Fruit fly (Drosophila melanogaster) Kc167 (cell line): ENCODE results near the gene IntS2.

ENCODE experiments used
- Myc ChIP-seq: fragments of >200 bp; optimal IDR thresholded peaks from 2 replicates; lab custom pipeline; 2017; ENCODE audit warnings: missing external identifiers
- Sin3A ChIP-seq: fragments of >200 bp; optimal IDR thresholded peaks from 2 replicates; lab custom pipeline; 2018; ENCODE audit warnings: missing external identifiers
- h ChIP-seq: fragments of >200 bp; optimal IDR thresholded peaks from 3 replicates; lab custom pipeline; 2018; ENCODE audit warnings: missing external identifiers
- insv ChIP-seq: fragments of >200 bp; optimal IDR thresholded peaks from 3 replicates; lab custom pipeline; 2018; ENCODE audit warnings: missing external identifiers
- psq ChIP-seq: fragments of >200 bp; optimal IDR thresholded peaks from 2 replicates; lab custom pipeline; 2017; ENCODE audit warnings: missing external identifiers
- ttk ChIP-seq: sonication (Bioruptor generic); optimal IDR thresholded peaks from 2 replicates; lab custom pipeline; 2017; ENCODE audit warnings: missing external identifiers

DNA sequence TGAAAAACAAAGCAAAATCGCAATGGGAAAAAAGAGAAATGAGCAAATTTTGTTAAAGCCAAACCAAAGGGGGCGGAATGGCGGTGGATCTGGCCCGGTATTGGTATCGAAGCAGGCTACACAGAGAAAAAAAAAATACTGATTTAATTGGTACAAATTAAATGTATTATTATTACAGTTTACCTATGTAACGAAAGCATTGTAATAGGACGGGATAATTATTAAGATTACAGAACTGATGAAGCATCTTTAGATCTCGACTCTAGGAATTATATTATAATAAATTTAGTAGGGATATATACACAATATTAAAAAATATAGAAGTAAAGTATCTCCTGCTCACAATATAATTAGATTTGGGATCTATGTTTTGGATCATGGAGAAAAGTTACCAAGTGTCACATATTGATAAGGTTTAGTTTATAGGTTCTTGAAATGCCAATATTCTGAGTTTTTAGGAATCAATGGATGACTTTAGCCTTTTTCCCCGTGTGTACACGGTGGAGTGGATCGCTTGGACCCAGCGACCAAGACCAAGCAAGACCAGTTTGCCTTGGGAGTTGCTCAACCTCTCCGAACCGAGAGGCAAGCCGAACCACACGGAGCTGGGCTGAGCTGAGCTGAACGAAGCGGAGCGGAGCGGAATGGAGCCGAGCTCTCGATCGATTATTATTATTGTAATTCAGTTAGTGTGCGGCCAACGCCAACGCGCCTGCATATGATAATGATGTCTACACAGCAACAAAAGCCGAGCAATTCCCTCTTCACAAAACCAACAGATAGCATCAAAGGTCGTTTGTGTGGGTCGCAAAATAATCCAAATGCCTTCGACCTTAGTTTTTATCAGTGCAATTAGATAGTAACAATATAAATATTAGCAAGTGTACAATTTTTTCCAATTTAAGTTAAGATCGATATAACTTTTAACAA, 23.3 kb upstream of the IntS2 start:
- TF ChIP-seq ttk (no peak), psq (lab: Kevin White, UChicago) (no peak), insv (no peak), Myc (lab: Kevin White, UChicago) (no peak), h (lab: Kevin White, UChicago) (no peak), Sin3A (lab: Kevin White, UChicago) (no peak)
